Worm (Caenorhabditis elegans): ENCODE results near the gene asp-18.

asp-18 gene

DNA sequence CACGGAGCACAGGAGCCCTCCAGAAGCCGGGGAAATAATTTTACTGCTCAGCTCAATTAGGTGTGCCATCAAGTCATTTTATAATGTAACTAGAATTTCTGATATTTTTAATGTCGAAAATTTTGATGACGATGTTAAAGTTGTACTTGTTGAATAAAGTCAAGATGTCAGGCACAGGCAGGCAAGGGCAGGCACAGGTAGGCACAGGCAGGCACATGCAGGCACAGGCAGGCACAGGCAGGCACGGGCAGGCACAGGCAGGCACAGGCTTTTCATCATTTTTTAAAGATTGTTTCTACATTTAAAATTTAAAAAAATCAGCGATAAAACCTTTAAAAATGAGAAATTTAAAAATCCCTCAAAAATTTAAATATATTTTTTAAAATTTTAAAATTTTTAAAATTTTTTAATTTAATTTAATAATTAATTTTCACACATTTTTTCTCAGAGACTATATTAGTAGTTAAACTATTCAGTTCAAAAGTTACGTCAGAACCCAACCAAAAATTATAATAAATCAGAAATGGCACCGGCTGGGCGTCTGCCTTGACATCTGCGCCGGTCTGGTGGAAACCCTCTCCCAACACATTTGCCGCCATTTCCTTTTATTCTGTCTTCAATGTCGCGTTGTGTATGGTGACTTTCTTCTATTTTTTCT, 22.1 kb downstream of the asp-18 start, which contains the start of gene Y17D7C.6:
TSS of gene Y17D7C.6 (plus strand) at position 608 of the 658 bp plus-strand sequence.
- TF ChIP-seq nfya-1 (tag; optimal IDR thresholded peaks at IDR 0.05; ENCODE audit: insufficient read depth) (no peak), ceh-9 (tag; optimal IDR thresholded peaks at IDR 0.05) (no peak), nhr-25 (tag; optimal IDR thresholded peaks at IDR 0.05) (no peak), ceh-28 (tag; optimal IDR thresholded peaks at IDR 0.05) (no peak), snpc-4 (tag; optimal IDR thresholded peaks at IDR 0.05) (no peak), elt-3 (tag; optimal IDR thresholded peaks at IDR 0.05) (no peak), nhr-77 (tag; optimal IDR thresholded peaks at IDR 0.05) (no peak), ZK546.5 (tag; optimal IDR thresholded peaks at IDR 0.05) (no peak), nhr-67 (tag; optimal IDR thresholded peaks at IDR 0.05) (no peak), mml-1 (tag; optimal IDR thresholded peaks at IDR 0.05) (no peak)

ce11 chrV:18708015-18708414, 23.5 kb downstream of the asp-18 start:
- no peak for TF ChIP-seq ceh-9 (tag; optimal IDR thresholded peaks at IDR 0.05)
- no peak for TF ChIP-seq R02D3.7 (tag; optimal IDR thresholded peaks at IDR 0.05)
- no peak for TF ChIP-seq mdl-1 (tag; optimal IDR thresholded peaks at IDR 0.05)
- TF ChIP-seq ceh-28 (tag; optimal IDR thresholded peaks at IDR 0.05): no peak
- TF ChIP-seq egl-5 (tag; optimal IDR thresholded peaks at IDR 0.05): no peak
- TF ChIP-seq elt-2 (tag; optimal IDR thresholded peaks at IDR 0.05): no peak

DNA sequence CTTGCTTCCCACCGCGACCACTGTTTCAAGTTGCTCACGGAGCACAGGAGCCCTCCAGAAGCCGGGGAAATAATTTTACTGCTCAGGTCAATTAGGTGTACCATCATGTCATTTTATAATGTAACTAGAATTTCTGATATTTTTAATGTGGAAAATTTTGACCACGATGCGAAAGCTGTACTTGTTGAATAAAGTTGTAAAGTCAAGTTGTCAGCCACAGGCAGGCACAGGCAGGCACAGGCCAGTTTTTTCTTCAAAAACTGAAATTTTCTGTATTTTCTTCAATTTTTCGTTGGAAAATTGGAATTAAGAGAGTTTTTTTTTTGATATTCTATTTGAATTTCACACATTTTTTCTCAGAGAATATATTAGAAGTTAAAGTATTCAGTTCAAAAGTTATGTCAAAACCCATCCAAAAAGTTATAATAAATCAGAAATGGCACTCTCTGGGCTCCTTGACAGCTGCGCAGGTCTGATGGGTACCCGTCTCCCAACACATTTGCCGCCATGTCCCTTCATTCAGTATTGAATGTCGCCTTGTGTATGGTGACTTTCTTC, 25.3 kb downstream of the asp-18 start, which contains the start of gene Y17D7C.1:
TSS of gene Y17D7C.1 (plus strand) at position 508 of the 558 bp plus-strand sequence.
- TF ChIP-seq skn-1 (tag; optimal IDR thresholded peaks at IDR 0.05): no peak

DNA sequence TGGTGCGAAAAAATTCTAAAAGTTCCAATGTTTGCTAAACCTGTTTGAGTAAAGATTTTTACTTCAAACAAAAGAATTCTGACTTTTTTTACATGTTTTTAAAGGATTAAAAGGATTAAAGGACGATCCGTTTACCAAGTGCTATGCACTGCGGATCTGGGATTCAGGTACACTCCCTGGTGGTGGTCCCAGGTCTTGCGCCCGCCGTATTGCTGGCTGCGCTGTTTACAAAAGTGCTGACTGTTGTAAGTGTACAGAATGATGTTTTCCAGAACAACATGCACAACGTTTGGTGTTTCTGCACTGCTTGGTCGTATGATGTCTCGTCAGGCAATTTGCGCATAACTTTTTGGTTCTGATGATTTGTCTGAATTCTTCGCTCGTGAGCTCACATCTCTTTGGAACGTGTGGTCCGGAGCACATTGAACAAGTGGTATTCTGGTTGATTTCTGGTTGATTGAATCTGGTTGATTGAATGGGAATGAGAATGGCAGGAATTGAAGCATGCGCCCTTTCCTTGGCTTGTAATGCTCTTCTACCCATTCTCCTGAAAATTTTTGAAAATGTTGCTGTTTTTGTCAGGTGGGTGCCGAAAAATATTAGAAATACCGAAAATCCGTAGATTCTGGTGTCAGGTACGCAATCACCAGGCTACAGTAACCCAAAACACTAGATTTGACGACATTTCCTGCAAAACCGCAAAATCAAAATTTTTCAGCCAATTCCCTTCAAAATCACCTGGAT, 26.0 kb downstream of the asp-18 start:
- no peak for TF ChIP-seq fos-1 (tag; optimal IDR thresholded peaks at IDR 0.05)
- TF ChIP-seq jun-1 (tag; optimal IDR thresholded peaks at IDR 0.05): no peak
- TF ChIP-seq unc-62 (GFP tag; optimal IDR thresholded peaks at IDR 0.05): no peak
- no peak for TF ChIP-seq mml-1 (tag; optimal IDR thresholded peaks at IDR 0.05)
- no peak for TF ChIP-seq tbx-2 (tag; optimal IDR thresholded peaks at IDR 0.05)
- TF ChIP-seq egl-5 (tag; optimal IDR thresholded peaks at IDR 0.05): no peak
- TF ChIP-seq daf-12 (tag; optimal IDR thresholded peaks at IDR 0.05): no peak
- TF ChIP-seq ZK546.5 (tag; optimal IDR thresholded peaks at IDR 0.05): no peak
- no peak for TF ChIP-seq elt-2 (tag; optimal IDR thresholded peaks at IDR 0.05)
- no peak for TF ChIP-seq skn-1 (tag; optimal IDR thresholded peaks at IDR 0.05)
- TF ChIP-seq ztf-4 (tag; optimal IDR thresholded peaks at IDR 0.05): no peak
- no peak for TF ChIP-seq pqm-1 (tag; optimal IDR thresholded peaks at IDR 0.05)
- TF ChIP-seq nhr-23 (tag; optimal IDR thresholded peaks at IDR 0.05): no peak
- no peak for TF ChIP-seq nhr-28 (tag; optimal IDR thresholded peaks at IDR 0.05)
- TF ChIP-seq ceh-16 (tag; optimal IDR thresholded peaks at IDR 0.05): no peak

DNA sequence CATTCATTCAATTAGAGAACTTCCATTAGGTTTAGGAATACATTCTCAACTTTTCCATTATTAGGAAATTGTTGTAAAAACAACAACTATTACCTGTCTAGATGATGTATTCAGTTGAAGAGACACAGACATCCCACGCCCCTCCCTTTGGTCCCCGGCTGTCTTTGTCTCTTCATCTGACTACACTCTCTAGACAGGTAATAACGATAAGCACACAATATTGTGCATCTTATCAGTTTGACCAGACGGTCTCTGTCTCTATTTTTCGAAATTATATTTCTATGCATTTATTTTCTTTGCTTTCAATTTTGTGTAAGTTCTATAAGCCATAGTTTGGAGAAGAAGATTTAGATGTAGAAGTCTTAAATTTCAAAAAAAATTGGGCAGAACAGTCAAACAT, 30.2 kb downstream of the asp-18 start, which contains the start of gene Y69H2.9:
TSS of gene Y69H2.9 (plus strand) at position 233 of the 400 bp plus-strand sequence.
- peak; percentile 90 for TF ChIP-seq elt-2 (tag; optimal IDR thresholded peaks at IDR 0.05)
- TF ChIP-seq zag-1 (tag; optimal IDR thresholded peaks at IDR 0.05): no peak
- TF ChIP-seq pqm-1 (tag; optimal IDR thresholded peaks at IDR 0.05): peak; percentile 59
- no peak for TF ChIP-seq unc-39 (tag; optimal IDR thresholded peaks at IDR 0.05)
- TF ChIP-seq eor-1 (tag; optimal IDR thresholded peaks at IDR 0.05): no peak
- no peak for TF ChIP-seq nhr-77 (tag; optimal IDR thresholded peaks at IDR 0.05)
- no peak for TF ChIP-seq nfya-1 (tag; optimal IDR thresholded peaks at IDR 0.05; ENCODE audit: insufficient read depth)
- no peak for TF ChIP-seq ceh-16 (tag; optimal IDR thresholded peaks at IDR 0.05)
- no peak for TF ChIP-seq nhr-25 (tag; optimal IDR thresholded peaks at IDR 0.05)
- TF ChIP-seq snpc-4 (tag; optimal IDR thresholded peaks at IDR 0.05): no peak
- no peak for TF ChIP-seq R02D3.7 (tag; optimal IDR thresholded peaks at IDR 0.05)
- no peak for TF ChIP-seq lsy-12 (tag; optimal IDR thresholded peaks at IDR 0.05)
- no peak for TF ChIP-seq ceh-82 (tag; optimal IDR thresholded peaks at IDR 0.05)
- TF ChIP-seq pha-4 (tag; optimal IDR thresholded peaks at IDR 0.05): peak; percentile 17
- no peak for TF ChIP-seq skn-1 (tag; optimal IDR thresholded peaks at IDR 0.05)
- no peak for TF ChIP-seq daf-12 (tag; optimal IDR thresholded peaks at IDR 0.05)
- no peak for TF ChIP-seq elt-1 (tag; optimal IDR thresholded peaks at IDR 0.05)
- TF ChIP-seq ceh-28 (tag; optimal IDR thresholded peaks at IDR 0.05): no peak
- TF ChIP-seq ZK546.5 (tag; optimal IDR thresholded peaks at IDR 0.05): no peak
- no peak for TF ChIP-seq nhr-12 (tag; optimal IDR thresholded peaks at IDR 0.05)

All from whole organism, L3 larva.